Worm (Caenorhabditis elegans): ENCODE measurements around the gene F58B4.2.

Gene F58B4.2

ce11 chrV:10951655-10952278 lies 33.5 kb upstream of the F58B4.2 start, which contains the start of gene F17C11.4 (continued):
- TF ChIP-seq snpc-4 (GFP tag; optimal IDR thresholded peaks at IDR 0.05) (no peak), snpc-4 (tag; optimal IDR thresholded peaks at IDR 0.05) (peak in 2 of 4 experiments; percentile 33 to 40), ztf-28 (GFP tag; IDR thresholded peaks at IDR 0.05) (no peak), lsy-27 (tag; optimal IDR thresholded peaks at IDR 0.05; ENCODE audit: borderline replicate concordance, insufficient read depth) (no peak), dpff-1 (tag; optimal IDR thresholded peaks at IDR 0.05) (no peak), snpc-3.4 (tag; optimal IDR thresholded peaks at IDR 0.05) (no peak), madf-3 (GFP tag; IDR thresholded peaks at IDR 0.05) (no peak), ztf-26 (tag; optimal IDR thresholded peaks at IDR 0.05) (peak; percentile 39), hmg-20 (GFP tag; IDR thresholded peaks at IDR 0.05) (no peak), madf-6 (GFP tag; IDR thresholded peaks at IDR 0.05) (0 out of 2 replicates have a peak, but pooled peaks have one; percentile 13), snpc-1.1 (tag; optimal IDR thresholded peaks at IDR 0.05; ENCODE audit: insufficient read depth) (no peak), snpc-1.3 (tag; optimal IDR thresholded peaks at IDR 0.05; ENCODE audit: insufficient read depth) (no peak), D2030.7 (GFP tag; IDR thresholded peaks at IDR 0.05) (no peak), ztf-18 (tag; optimal IDR thresholded peaks at IDR 0.05) (peak; percentile 31), madf-10 (tag; optimal IDR thresholded peaks at IDR 0.05) (peak; percentile 64), tbp1 (GFP tag; optimal IDR thresholded peaks at IDR 0.05) (peak; percentile 50), lin-35 (GFP tag; optimal IDR thresholded peaks at IDR 0.05) (no peak), atf-7 (tag; optimal IDR thresholded peaks at IDR 0.05) (peak; percentile 62), F10E7.11 (tag; optimal IDR thresholded peaks at IDR 0.05) (no peak), Y56A3A.18 (GFP tag; IDR thresholded peaks at IDR 0.05) (no peak), nfya-2 (GFP tag; IDR thresholded peaks at IDR 0.05) (no peak), zfh-2 (GFP tag; conservative IDR thresholded peaks at IDR 0.05) (peak; percentile 64), lir-1 (GFP tag; conservative IDR thresholded peaks at IDR 0.05) (no peak; the same call in 1 of the 2 replicates), egrh-3 (GFP tag; IDR thresholded peaks at IDR 0.05) (no peak), dpl-1 (GFP tag; optimal IDR thresholded peaks at IDR 0.05) (no peak), madf-8 (GFP tag; conservative IDR thresholded peaks at IDR 0.05) (no peak), aptf-3 (GFP tag; IDR thresholded peaks at IDR 0.05) (no peak), dox-1 (GFP tag; IDR thresholded peaks at IDR 0.05) (no peak), aptf-2 (GFP tag; conservative IDR thresholded peaks at IDR 0.05) (no peak), nhr-120 (GFP tag; IDR thresholded peaks at IDR 0.05) (no peak), somi-1 (GFP tag; optimal IDR thresholded peaks at IDR 0.05) (peak; percentile 85), attf-5 (GFP tag; optimal IDR thresholded peaks at IDR 0.05) (peak; percentile 74), nhr-80 (tag; optimal IDR thresholded peaks at IDR 0.05) (peak; percentile 85), xnd-1 (tag; optimal IDR thresholded peaks at IDR 0.05) (no peak), cebp-2 (GFP tag; IDR thresholded peaks at IDR 0.05) (no peak), hsf-1 (GFP tag; IDR thresholded peaks at IDR 0.05) (no peak), egl-18 (GFP tag; IDR thresholded peaks at IDR 0.05) (no peak), pha-4 (tag; optimal IDR thresholded peaks at IDR 0.05) (no peak), ztf-3 (GFP tag; optimal IDR thresholded peaks at IDR 0.05) (no peak), egl-44 (GFP tag; IDR thresholded peaks at IDR 0.05) (0 out of 2 replicates have a peak, but pooled peaks have one; percentile 61), B0035.1 (tag; optimal IDR thresholded peaks at IDR 0.05) (no peak), attf-3 (GFP tag; conservative IDR thresholded peaks at IDR 0.05) (no peak), ccch-3 (GFP tag; optimal IDR thresholded peaks at IDR 0.05) (no peak), mxl-1 (tag; optimal IDR thresholded peaks at IDR 0.05) (no peak), lag-1 (GFP tag; IDR thresholded peaks at IDR 0.05) (no peak), K12H6.12 (tag; optimal IDR thresholded peaks at IDR 0.05) (peak; percentile 66), F57C9.4 (tag; optimal IDR thresholded peaks at IDR 0.05) (peak; percentile 20)
